Fruit fly (Drosophila melanogaster): ENCODE data around the gene ppk5.

The ppk5 gene

DNA sequence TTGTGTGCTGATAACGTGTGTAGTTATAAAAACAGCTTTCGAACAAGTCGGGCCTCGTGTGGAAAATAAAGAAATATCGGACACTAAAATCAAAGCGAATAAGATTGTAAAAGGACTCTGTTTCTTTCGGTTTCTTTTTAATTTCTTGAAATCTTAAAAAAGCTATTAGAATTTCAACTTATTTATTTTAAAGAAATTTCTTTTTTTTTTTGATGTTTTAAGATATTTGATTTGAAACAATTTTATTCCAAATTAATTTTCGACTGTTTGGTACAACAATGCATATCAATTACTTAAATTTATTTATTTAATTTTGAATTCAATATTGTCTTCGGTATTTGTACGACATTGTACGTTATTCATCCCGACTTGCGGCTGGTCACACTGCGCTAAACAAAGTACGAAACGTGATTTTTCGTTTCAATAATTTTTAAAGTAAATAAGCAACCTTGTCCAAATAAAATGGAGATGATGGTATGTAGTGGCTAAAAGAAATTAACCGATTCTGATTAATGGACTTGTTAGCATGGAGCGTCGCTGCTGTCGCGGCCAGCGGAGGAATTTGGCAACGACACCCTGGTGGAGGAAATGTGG is 41.6 kb upstream of the ppk5 start, which contains the start of the genes CG7202 and CG7519 (continued):
- TF ChIP-seq CG3995 (GFP tag; optimal IDR thresholded peaks at IDR 0.05) (peak; percentile 43), stwl (tag; optimal IDR thresholded peaks at IDR 0.05) (peak; percentile 72), Med (GFP tag) (peak; percentile 24), CG9797 (GFP tag; optimal IDR thresholded peaks at IDR 0.05) (peak; percentile 55), CG11560 (tag; IDR thresholded peaks at IDR 0.05) (no peak)

DNA sequence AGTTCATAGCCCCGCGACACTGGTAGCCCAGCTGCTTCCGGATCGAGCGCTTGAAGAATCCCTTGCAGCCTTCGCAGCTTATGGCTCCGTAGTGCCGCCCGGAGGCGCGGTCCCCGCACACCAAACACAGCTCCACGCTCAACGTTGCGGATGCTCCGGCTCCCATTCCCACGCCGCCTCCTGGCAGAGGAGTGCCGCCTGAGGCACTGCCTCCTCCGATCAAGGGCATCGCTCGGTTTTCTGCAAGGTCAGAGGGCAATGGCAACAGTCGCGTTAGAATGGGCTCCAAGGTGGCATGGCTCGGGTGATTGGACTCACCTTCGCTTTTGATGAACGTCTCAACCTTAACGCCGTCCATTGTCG is 38.0 kb upstream of the ppk5 start:
- 0 out of 2 replicates have a peak, but pooled peaks have one; percentile 5 for TF ChIP-seq peb (GFP tag; IDR thresholded peaks at IDR 0.05)
- TF ChIP-seq Dip2 (GFP tag; IDR thresholded peaks at IDR 0.05): no peak
- TF ChIP-seq CG14667 (GFP tag; IDR thresholded peaks at IDR 0.05): no peak
- no peak for TF ChIP-seq CG34376 (GFP tag; optimal IDR thresholded peaks at IDR 0.05)
- no peak for TF ChIP-seq CG6813 (GFP tag; optimal IDR thresholded peaks at IDR 0.05)
- TF ChIP-seq Xbp1 (GFP tag; optimal IDR thresholded peaks at IDR 0.05): no peak
- no peak for TF ChIP-seq schlank (tag; optimal IDR thresholded peaks at IDR 0.05)
- TF ChIP-seq CG7963 (GFP tag; IDR thresholded peaks at IDR 0.05; ENCODE audit: partially characterized antibody): peak; percentile 48; the same call in 1 of the 3 replicates
- TF ChIP-seq Bdp1 (GFP tag; optimal IDR thresholded peaks at IDR 0.05): no peak
- TF ChIP-seq CG33213 (GFP tag; optimal IDR thresholded peaks at IDR 0.05): no peak
- no peak for TF ChIP-seq cas (GFP tag; IDR thresholded peaks at IDR 0.05)
- no peak for TF ChIP-seq CG1603 (tag; optimal IDR thresholded peaks at IDR 0.05)
- TF ChIP-seq slbo (GFP tag; IDR thresholded peaks at IDR 0.05): no peak
- no peak for TF ChIP-seq CG17361 (GFP tag; IDR thresholded peaks at IDR 0.05)
- no peak for TF ChIP-seq CkIIα-i1 (GFP tag; IDR thresholded peaks at IDR 0.05)
- TF ChIP-seq CG11456 (GFP tag; IDR thresholded peaks at IDR 0.05): no peak
- no peak for TF ChIP-seq z (GFP tag; IDR thresholded peaks at IDR 0.05)
- no peak for TF ChIP-seq otp (GFP tag; IDR thresholded peaks at IDR 0.05)
- TF ChIP-seq CG15479 (GFP tag; optimal IDR thresholded peaks at IDR 0.05): no peak
- TF ChIP-seq sob (GFP tag; IDR thresholded peaks at IDR 0.05): no peak
- TF ChIP-seq Ets65A (GFP tag): peak; percentile 91
- no peak for TF ChIP-seq amos (GFP tag; IDR thresholded peaks at IDR 0.05; ENCODE audit: partially characterized antibody)
- no peak for TF ChIP-seq hth (optimal IDR thresholded peaks at IDR 0.05)
- TF ChIP-seq Ptx1 (GFP tag; IDR thresholded peaks at IDR 0.05): no peak
- no peak for TF ChIP-seq crol (GFP tag; IDR thresholded peaks at IDR 0.05)
- no peak for TF ChIP-seq CG10462 (GFP tag; optimal IDR thresholded peaks at IDR 0.05)
- no peak for TF ChIP-seq seq (GFP tag; IDR thresholded peaks at IDR 0.05)
- no peak for TF ChIP-seq CG3281 (GFP tag; optimal IDR thresholded peaks at IDR 0.05)
- TF ChIP-seq Ssrp (tag; optimal IDR thresholded peaks at IDR 0.05): no peak
- TF ChIP-seq unc-4 (GFP tag; IDR thresholded peaks at IDR 0.05; ENCODE audit: partially characterized antibody): no peak
- no peak for TF ChIP-seq CG5180 (GFP tag; optimal IDR thresholded peaks at IDR 0.05)
- TF ChIP-seq CG10543 (GFP tag; optimal IDR thresholded peaks at IDR 0.05): no peak
- no peak for TF ChIP-seq CG4730 (GFP tag; IDR thresholded peaks at IDR 0.05)
- TF ChIP-seq tna (GFP tag; IDR thresholded peaks at IDR 0.05; ENCODE audit: partially characterized antibody): peak; percentile 52; the same call in 1 of the 2 replicates
- TF ChIP-seq CG6175 (GFP tag; IDR thresholded peaks at IDR 0.05): no peak
- TF ChIP-seq Dbx (GFP tag; IDR thresholded peaks at IDR 0.05): no peak
- TF ChIP-seq CG12744 (GFP tag; optimal IDR thresholded peaks at IDR 0.05): no peak
- TF ChIP-seq sqz (GFP tag; optimal IDR thresholded peaks at IDR 0.05): no peak
- 0 out of 2 replicates have a peak, but pooled peaks have one; percentile 2 for TF ChIP-seq CG9932 (GFP tag; IDR thresholded peaks at IDR 0.05)
- no peak for TF ChIP-seq aop (GFP tag; IDR thresholded peaks at IDR 0.05)
- no peak for TF ChIP-seq CG7839 (tag; optimal IDR thresholded peaks at IDR 0.05)
- no peak for TF ChIP-seq CG12659 (GFP tag; optimal IDR thresholded peaks at IDR 0.05)
- TF ChIP-seq CG15073 (GFP tag; optimal IDR thresholded peaks at IDR 0.05): no peak
- TF ChIP-seq Hmx (GFP tag; optimal IDR thresholded peaks at IDR 0.05): no peak
- TF ChIP-seq B-H1 (GFP tag; IDR thresholded peaks at IDR 0.05): no peak
- TF ChIP-seq ase (GFP tag; IDR thresholded peaks at IDR 0.05): no peak

Data from whole organism, embryonic.